Fruit fly (Drosophila melanogaster): ENCODE measurements around the gene ChAT.

DNA sequence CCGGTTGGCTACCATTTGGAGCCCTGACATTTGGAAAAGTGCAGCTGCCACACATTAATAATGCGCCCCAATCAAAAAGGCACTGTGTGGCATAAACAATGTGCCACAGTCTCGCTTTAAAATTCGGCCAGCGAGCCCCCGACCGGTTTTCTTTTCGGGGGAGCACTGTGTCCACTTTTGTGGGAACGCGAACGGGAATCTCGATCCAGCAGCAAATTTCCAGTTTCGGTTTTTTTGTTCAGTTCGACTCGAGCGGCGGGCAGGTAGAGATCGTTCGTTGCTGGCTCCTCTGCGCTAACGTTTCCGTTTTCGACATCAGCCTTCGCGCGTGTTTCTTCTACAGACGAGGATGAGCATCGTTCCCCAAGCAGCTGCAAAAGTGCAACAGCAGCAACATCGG lies 36.1 kb upstream of the ChAT start, which contains the start of gene CG7702:
- TF ChIP-seq slbo (GFP tag; IDR thresholded peaks at IDR 0.05) = no peak; the same call in 1 of the 2 replicates
- no peak for TF ChIP-seq CG7786 (GFP tag; optimal IDR thresholded peaks at IDR 0.05)
- no peak for TF ChIP-seq Doc2 (GFP tag; IDR thresholded peaks at IDR 0.05)
- TF ChIP-seq repo (GFP tag; optimal IDR thresholded peaks at IDR 0.05) = no peak
- no peak for TF ChIP-seq Hr78 (GFP tag; optimal IDR thresholded peaks at IDR 0.05)
- no peak for TF ChIP-seq zf30C (GFP tag; optimal IDR thresholded peaks at IDR 0.05)
- no peak for TF ChIP-seq CG42726 (GFP tag; IDR thresholded peaks at IDR 0.05; ENCODE audit: partially characterized antibody)
- TF ChIP-seq pnt (GFP tag; optimal IDR thresholded peaks at IDR 0.05) = no peak
- TF ChIP-seq CG8089 (GFP tag; optimal IDR thresholded peaks at IDR 0.05) = no peak
- no peak for TF ChIP-seq Oli (tag; optimal IDR thresholded peaks at IDR 0.05)

All from whole organism, embryonic.